Fruit fly (Drosophila melanogaster): ENCODE measurements around the gene CG6664.

CG6664 gene

DNA sequence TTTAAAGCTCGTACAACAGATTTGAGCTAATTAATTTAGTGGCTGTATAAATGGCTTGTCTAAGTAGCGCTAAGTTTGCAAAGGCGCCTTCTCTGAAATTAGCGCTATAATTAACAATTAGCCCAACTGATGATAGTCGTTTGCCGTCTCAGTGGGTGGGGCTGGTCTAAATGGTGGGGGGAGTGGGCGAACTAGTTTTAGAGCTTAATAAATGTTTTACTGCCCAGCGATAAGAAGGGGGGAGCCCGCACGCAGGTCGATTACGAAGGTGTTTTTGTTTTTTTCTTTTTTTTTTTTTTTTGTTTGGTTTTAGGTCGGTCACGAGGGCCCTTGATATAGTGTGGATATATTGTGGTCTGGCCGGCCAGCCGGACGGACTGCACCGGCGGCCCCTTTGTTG lies 14.9 kb downstream of the CG6664 start (continued):
- TF ChIP-seq CG12071 (GFP tag; optimal IDR thresholded peaks at IDR 0.05) = peak; percentile 23
- TF ChIP-seq NfI (GFP tag; optimal IDR thresholded peaks at IDR 0.05) = peak; percentile 28
- no peak for TF ChIP-seq CG3407 (GFP tag; optimal IDR thresholded peaks at IDR 0.05)
- no peak for TF ChIP-seq Ravus (GFP tag; IDR thresholded peaks at IDR 0.05)
- peak; percentile 32; the same call in 1 of the 3 replicates for TF ChIP-seq vnd (GFP tag; IDR thresholded peaks at IDR 0.05; ENCODE audit: partially characterized antibody)
- peak; percentile 42 for TF ChIP-seq PHDP (tag; optimal IDR thresholded peaks at IDR 0.05)
- 0 out of 2 replicates have a peak, but pooled peaks have one; percentile 11 for TF ChIP-seq stc (GFP tag; IDR thresholded peaks at IDR 0.05)
- no peak for TF ChIP-seq tna (GFP tag; IDR thresholded peaks at IDR 0.05; ENCODE audit: partially characterized antibody)
- peak; percentile 4 for TF ChIP-seq Fer3 (tag; optimal IDR thresholded peaks at IDR 0.05)
- no peak for TF ChIP-seq ssp (GFP tag; IDR thresholded peaks at IDR 0.05)
- TF ChIP-seq CG6254 (GFP tag; optimal IDR thresholded peaks at IDR 0.05) = no peak
- no peak for TF ChIP-seq emc (GFP tag; optimal IDR thresholded peaks at IDR 0.05)
- peak; percentile 44 for TF ChIP-seq CG12769 (tag; optimal IDR thresholded peaks at IDR 0.05)
- no peak for TF ChIP-seq tup (GFP tag; optimal IDR thresholded peaks at IDR 0.05)
- no peak for TF ChIP-seq btn (GFP tag; optimal IDR thresholded peaks at IDR 0.05)
- no peak; the same call in 1 of the 2 replicates for TF ChIP-seq Rfx (GFP tag; IDR thresholded peaks at IDR 0.05)
- TF ChIP-seq CG6765 (GFP tag; optimal IDR thresholded peaks at IDR 0.05) = peak; percentile 32
- peak; percentile 26 for TF ChIP-seq unpg (GFP tag; optimal IDR thresholded peaks at IDR 0.05)
- TF ChIP-seq Pdp1 (GFP tag; optimal IDR thresholded peaks at IDR 0.05) = peak in 1 of 2 experiments; percentile 35
- TF ChIP-seq CG10267 (tag; optimal IDR thresholded peaks at IDR 0.05) = no peak
- peak; percentile 52 for TF ChIP-seq CG10543 (GFP tag; optimal IDR thresholded peaks at IDR 0.05)
- no peak for TF ChIP-seq Doc3 (GFP tag; IDR thresholded peaks at IDR 0.05; ENCODE audit: partially characterized antibody)
- no peak for TF ChIP-seq twi (tag; optimal IDR thresholded peaks at IDR 0.05)
- no peak for TF ChIP-seq H15 (GFP tag; IDR thresholded peaks at IDR 0.05)
- peak; percentile 48 for TF ChIP-seq gro (GFP tag; optimal IDR thresholded peaks at IDR 0.05)
- TF ChIP-seq Hey (tag; optimal IDR thresholded peaks at IDR 0.05) = peak; percentile 20
- 0 out of 3 replicates have a peak, but pooled peaks have one; percentile 11 for TF ChIP-seq CG11456 (GFP tag; IDR thresholded peaks at IDR 0.05)
- TF ChIP-seq Bgb (GFP tag; IDR thresholded peaks at IDR 0.05; ENCODE audit: partially characterized antibody) = no peak
- TF ChIP-seq CG12104 (GFP tag; optimal IDR thresholded peaks at IDR 0.05) = no peak
- TF ChIP-seq Oli (tag; optimal IDR thresholded peaks at IDR 0.05) = no peak
- TF ChIP-seq CG12155 (GFP tag; optimal IDR thresholded peaks at IDR 0.05) = no peak
- TF ChIP-seq CG17802 (tag; optimal IDR thresholded peaks at IDR 0.05) = no peak
- no peak for TF ChIP-seq CG11398 (GFP tag; optimal IDR thresholded peaks at IDR 0.05)
- no peak for TF ChIP-seq CG8089 (GFP tag; optimal IDR thresholded peaks at IDR 0.05)
- TF ChIP-seq Ets97D (GFP tag; optimal IDR thresholded peaks at IDR 0.05) = no peak
- peak; percentile 35; the same call in 1 of the 2 replicates for TF ChIP-seq Ptx1 (GFP tag; IDR thresholded peaks at IDR 0.05)
- no peak for TF ChIP-seq HLH4C (GFP tag; IDR thresholded peaks at IDR 0.05; ENCODE audit: partially characterized antibody)
- 0 out of 3 replicates have a peak, but pooled peaks have one; percentile 25 for TF ChIP-seq gce (GFP tag; IDR thresholded peaks at IDR 0.05)
- TF ChIP-seq hbn (GFP tag; IDR thresholded peaks at IDR 0.05; ENCODE audit: partially characterized antibody) = no peak
- no peak for TF ChIP-seq prd (optimal IDR thresholded peaks at IDR 0.05)
- no peak for TF ChIP-seq prd (GFP tag; IDR thresholded peaks at IDR 0.05)
- TF ChIP-seq CG1647 (GFP tag; optimal IDR thresholded peaks at IDR 0.05) = no peak
- peak; percentile 48 for TF ChIP-seq CG7987 (GFP tag; optimal IDR thresholded peaks at IDR 0.05)
- TF ChIP-seq mirr (GFP tag; optimal IDR thresholded peaks at IDR 0.05) = peak; percentile 76
- peak; percentile 57; the same call in 1 of the 2 replicates for TF ChIP-seq CG32772 (GFP tag; IDR thresholded peaks at IDR 0.05)
- TF ChIP-seq tx (GFP tag; optimal IDR thresholded peaks at IDR 0.05) = no peak
- TF ChIP-seq CG13287 (GFP tag; IDR thresholded peaks at IDR 0.05; ENCODE audit: partially characterized antibody) = no peak
- TF ChIP-seq CTCF (GFP tag; optimal IDR thresholded peaks at IDR 0.05) = no peak
- TF ChIP-seq nom (GFP tag; optimal IDR thresholded peaks at IDR 0.05) = peak; percentile 12
- peak; percentile 13 for TF ChIP-seq schlank (tag; optimal IDR thresholded peaks at IDR 0.05)
- 0 out of 2 replicates have a peak, but pooled peaks have one; percentile 44 for TF ChIP-seq sens-2 (GFP tag; IDR thresholded peaks at IDR 0.05)
